Worm (Caenorhabditis elegans): ENCODE results near the gene C54D10.4.

ce11 chrV:12467755-12468154 is 47.0 kb upstream of the C54D10.4 start:
- no peak for TF ChIP-seq ceh-36 (tag; optimal IDR thresholded peaks at IDR 0.05)
- no peak for TF ChIP-seq tbx-37 (GFP tag; conservative IDR thresholded peaks at IDR 0.05)
- TF ChIP-seq ama-1 (optimal IDR thresholded peaks at IDR 0.05), result no peak
- TF ChIP-seq pes-1 (GFP tag; IDR thresholded peaks at IDR 0.05), result no peak
- TF ChIP-seq B0310.2 (tag; optimal IDR thresholded peaks at IDR 0.05), result no peak
- no peak for TF ChIP-seq flt-1 (GFP tag; IDR thresholded peaks at IDR 0.05)

All from whole organism, early embryonic.